Worm (Caenorhabditis elegans): ENCODE results near the gene msp-19.

DNA sequence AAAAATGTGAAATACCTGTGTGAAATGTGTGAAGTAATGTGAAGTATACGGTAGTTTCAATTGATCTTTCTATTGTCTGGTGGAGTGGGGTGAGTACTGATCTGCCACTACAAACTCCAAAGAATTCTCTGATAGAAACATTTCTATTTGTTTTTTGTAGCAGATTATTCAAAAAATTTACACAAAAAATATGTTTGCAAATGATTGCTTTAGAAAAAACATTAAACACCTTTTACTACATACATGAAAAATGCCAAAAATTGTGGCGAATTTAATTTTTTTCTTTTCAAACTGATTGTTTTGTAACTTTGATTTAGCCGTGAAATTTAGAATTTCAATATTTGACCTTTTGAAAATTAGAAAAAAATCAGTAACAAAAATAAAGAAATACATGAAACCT, 49.4 kb downstream of the msp-19 start, which contains the start of gene ZK354.3:
- no peak for TF ChIP-seq ama-1 (optimal IDR thresholded peaks at IDR 0.05)
- TF ChIP-seq ama-1 (GFP tag; optimal IDR thresholded peaks at IDR 0.05) = no peak
- TF ChIP-seq C06A6.2 (GFP tag; conservative IDR thresholded peaks at IDR 0.05) = no peak
- TF ChIP-seq D2030.7 (GFP tag; IDR thresholded peaks at IDR 0.05) = no peak
- no peak for TF ChIP-seq nhr-90 (tag; optimal IDR thresholded peaks at IDR 0.05)
